4 fruit fly cellular contexts compared by ENCODE assay signal in genomic region chr2L:6964022-6964434, dm6.
A peak's percentile ranks its signal among the peaks of the same experiment; 100 is the strongest.
TF ChIP-seq lines count a peak whose summit lies in the region.

TSS of gene sip2 (minus strand) at chr2L:6964074.
TSS of gene Coprox (plus strand) at chr2L:6964421.

TF ChIP-seq in whole organism, adult, 20 proteins besides CTCF, POLR2A, EP300 and RAD21 (continued from another document):
- TF ChIP-seq Mnt (GFP tag; optimal IDR thresholded peaks at IDR 0.05; lab: Kevin White, UChicago) (peak; percentile 7), bab1 (GFP tag; optimal IDR thresholded peaks at IDR 0.05; lab: Kevin White, UChicago) (peak; percentile 58)
TF ChIP-seq in whole organism, adult: peak in this region for 11.

TF ChIP-seq in whole organism, embryonic, 481 proteins besides CTCF, POLR2A, EP300 and RAD21 (continued from another document and continues in another):
- peak; percentile 37 for TF ChIP-seq salm (tag; optimal IDR thresholded peaks at IDR 0.05; lab: Kevin White, UChicago)
- TF ChIP-seq CG13775 (GFP tag; optimal IDR thresholded peaks at IDR 0.05; lab: Kevin White, UChicago), result peak; percentile 68
- TF ChIP-seq CG4282 (GFP tag; optimal IDR thresholded peaks at IDR 0.05; lab: Kevin White, UChicago), result no peak
- no peak for TF ChIP-seq MESR4 (GFP tag; optimal IDR thresholded peaks at IDR 0.05; lab: Kevin White, UChicago)
- TF ChIP-seq CG15073 (GFP tag; optimal IDR thresholded peaks at IDR 0.05; lab: Kevin White, UChicago), result no peak
- TF ChIP-seq al (GFP tag; IDR thresholded peaks at IDR 0.05; lab: Robert Waterston, UW), result peak; percentile 36; the same call in 1 of the 2 replicates
- peak; percentile 50; the same call in 1 of the 2 replicates for TF ChIP-seq rib (GFP tag; IDR thresholded peaks at IDR 0.05; lab: Robert Waterston, UW)
- no peak for TF ChIP-seq Dfd (GFP tag; optimal IDR thresholded peaks at IDR 0.05; lab: Kevin White, UChicago)
- peak; percentile 69 for TF ChIP-seq CG6689 (GFP tag; IDR thresholded peaks at IDR 0.05; lab: Robert Waterston, UW)
- no peak for TF ChIP-seq pan (optimal IDR thresholded peaks at IDR 0.05; lab: Kevin White, UChicago)
- peak in 1 of 2 experiments; percentile 57 for TF ChIP-seq pan (GFP tag; optimal IDR thresholded peaks at IDR 0.05 in 1 of 2, IDR thresholded peaks at IDR 0.05 in 1 of 2)
- peak; percentile 71 for TF ChIP-seq CG13296 (GFP tag; optimal IDR thresholded peaks at IDR 0.05; lab: Kevin White, UChicago)
- TF ChIP-seq ind (GFP tag; optimal IDR thresholded peaks at IDR 0.05; lab: Kevin White, UChicago), result peak; percentile 69
- no peak for TF ChIP-seq Adf1 (GFP tag; IDR thresholded peaks at IDR 0.05; lab: Robert Waterston, UW)
- TF ChIP-seq CG9215 (GFP tag; IDR thresholded peaks at IDR 0.05; lab: Robert Waterston, UW), result peak; percentile 46
- TF ChIP-seq zfh1 (GFP tag; IDR thresholded peaks at IDR 0.05; lab: Robert Waterston, UW), result no peak
- no peak for TF ChIP-seq Taf1 (GFP tag; IDR thresholded peaks at IDR 0.05; lab: Robert Waterston, UW)
- TF ChIP-seq trem (tag; optimal IDR thresholded peaks at IDR 0.05; lab: Kevin White, UChicago), result peak; percentile 80
- peak in 1 of 3 experiments; percentile 77 for TF ChIP-seq lola (GFP tag; optimal IDR thresholded peaks at IDR 0.05; lab: Kevin White, UChicago)
- TF ChIP-seq CG11696 (GFP tag; IDR thresholded peaks at IDR 0.05; lab: Robert Waterston, UW), result no peak
- TF ChIP-seq ac (GFP tag; optimal IDR thresholded peaks at IDR 0.05; lab: Kevin White, UChicago), result no peak
- no peak for TF ChIP-seq Hr51 (GFP tag; optimal IDR thresholded peaks at IDR 0.05; lab: Kevin White, UChicago)
- no peak for TF ChIP-seq Jarid2 (GFP tag; optimal IDR thresholded peaks at IDR 0.05; lab: Kevin White, UChicago)
- peak; percentile 21 for TF ChIP-seq CG13123 (GFP tag; optimal IDR thresholded peaks at IDR 0.05; lab: Kevin White, UChicago)
- no peak for TF ChIP-seq CG13624 (GFP tag; optimal IDR thresholded peaks at IDR 0.05; lab: Kevin White, UChicago)
- TF ChIP-seq CG18599 (GFP tag; optimal IDR thresholded peaks at IDR 0.05; lab: Kevin White, UChicago), result peak; percentile 75
- TF ChIP-seq CG5245 (GFP tag; optimal IDR thresholded peaks at IDR 0.05; lab: Kevin White, UChicago), result no peak
- TF ChIP-seq CG2712 (tag; optimal IDR thresholded peaks at IDR 0.05; lab: Kevin White, UChicago), result peak; percentile 88
- no peak for TF ChIP-seq CG12744 (GFP tag; optimal IDR thresholded peaks at IDR 0.05; lab: Kevin White, UChicago)
- peak; percentile 87 for TF ChIP-seq gem (tag; optimal IDR thresholded peaks at IDR 0.05; lab: Kevin White, UChicago)
- peak; percentile 38; the same call in 1 of the 2 replicates for TF ChIP-seq Drgx (GFP tag; IDR thresholded peaks at IDR 0.05; lab: Robert Waterston, UW)
- peak; percentile 57 for TF ChIP-seq stwl (tag; optimal IDR thresholded peaks at IDR 0.05; lab: Kevin White, UChicago)
- no peak for TF ChIP-seq Ravus (GFP tag; IDR thresholded peaks at IDR 0.05; lab: Robert Waterston, UW)
- TF ChIP-seq Gsc (GFP tag; IDR thresholded peaks at IDR 0.05; lab: Robert Waterston, UW), result no peak
- TF ChIP-seq Dll (GFP tag; IDR thresholded peaks at IDR 0.05; lab: Robert Waterston, UW; ENCODE audit: partially characterized antibody), result 0 out of 4 replicates have a peak, but pooled peaks have one; percentile 13
- TF ChIP-seq CG7786 (GFP tag; optimal IDR thresholded peaks at IDR 0.05; lab: Kevin White, UChicago), result no peak
- 0 out of 2 replicates have a peak, but pooled peaks have one; percentile 23 for TF ChIP-seq CG7372 (GFP tag; IDR thresholded peaks at IDR 0.05; lab: Robert Waterston, UW)
- TF ChIP-seq prd (optimal IDR thresholded peaks at IDR 0.05; lab: Kevin White, UChicago), result no peak
- peak; percentile 62 for TF ChIP-seq prd (GFP tag; IDR thresholded peaks at IDR 0.05; lab: Robert Waterston, UW)
- TF ChIP-seq ase (GFP tag; IDR thresholded peaks at IDR 0.05; lab: Robert Waterston, UW), result 0 out of 3 replicates have a peak, but pooled peaks have one; percentile 30
- peak; percentile 65 for TF ChIP-seq dysf (GFP tag; IDR thresholded peaks at IDR 0.05; lab: Robert Waterston, UW)
- peak; percentile 62 for TF ChIP-seq CG10147 (GFP tag; optimal IDR thresholded peaks at IDR 0.05; lab: Kevin White, UChicago)

TF ChIP-seq in whole organism, prepupa, 60 proteins besides CTCF, POLR2A, EP300 and RAD21 (continued from another document):
- TF ChIP-seq ss (GFP tag; optimal IDR thresholded peaks at IDR 0.05; lab: Kevin White, UChicago), result no peak
- no peak for TF ChIP-seq CG8632 (GFP tag; optimal IDR thresholded peaks at IDR 0.05; lab: Kevin White, UChicago)
- TF ChIP-seq fkh (GFP tag; optimal IDR thresholded peaks at IDR 0.05; lab: Kevin White, UChicago), result peak; percentile 83
- TF ChIP-seq Gug (GFP tag; IDR thresholded peaks at IDR 0.05; lab: Robert Waterston, UW), result peak; percentile 22; the same call in 1 of the 2 replicates
- no peak for TF ChIP-seq CG9139 (GFP tag; optimal IDR thresholded peaks at IDR 0.05; lab: Kevin White, UChicago)
- no peak for TF ChIP-seq Sox14 (GFP tag; optimal IDR thresholded peaks at IDR 0.05; lab: Kevin White, UChicago)
- no peak for TF ChIP-seq dac (GFP tag; optimal IDR thresholded peaks at IDR 0.05; lab: Kevin White, UChicago)
- no peak for TF ChIP-seq CG11294 (GFP tag; IDR thresholded peaks at IDR 0.05; lab: Robert Waterston, UW)
- no peak for TF ChIP-seq CG16779 (tag; optimal IDR thresholded peaks at IDR 0.05; lab: Kevin White, UChicago)
- peak; percentile 16 for TF ChIP-seq Sox15 (GFP tag; optimal IDR thresholded peaks at IDR 0.05; lab: Kevin White, UChicago)
- TF ChIP-seq CG6792 (GFP tag; optimal IDR thresholded peaks at IDR 0.05; lab: Kevin White, UChicago), result peak; percentile 30
- TF ChIP-seq CG31627 (GFP tag; optimal IDR thresholded peaks at IDR 0.05; lab: Kevin White, UChicago), result peak; percentile 5
TF ChIP-seq in whole organism, prepupa: peak in this region for 17.

TF ChIP-seq in whole organism, wandering third instar larva, 38 proteins besides CTCF, POLR2A, EP300 and RAD21 (continued from another document):
- TF ChIP-seq CG9705 (GFP tag; optimal IDR thresholded peaks at IDR 0.05; lab: Kevin White, UChicago), result peak; percentile 40
- TF ChIP-seq pan (optimal IDR thresholded peaks at IDR 0.05; lab: Kevin White, UChicago), result no peak
- no peak for TF ChIP-seq sv (GFP tag; optimal IDR thresholded peaks at IDR 0.05; lab: Kevin White, UChicago)
- TF ChIP-seq brk (GFP tag; optimal IDR thresholded peaks at IDR 0.05; lab: Kevin White, UChicago), result no peak
- peak; percentile 26 for TF ChIP-seq Myc (optimal IDR thresholded peaks at IDR 0.05; lab: Kevin White, UChicago)
- no peak for TF ChIP-seq CrebA (GFP tag; optimal IDR thresholded peaks at IDR 0.05; lab: Kevin White, UChicago; ENCODE audit: borderline replicate concordance)
- TF ChIP-seq OdsH (GFP tag; optimal IDR thresholded peaks at IDR 0.05; lab: Kevin White, UChicago), result peak; percentile 66
